Worm (Caenorhabditis elegans): Measurements from ENCODE around the gene irld-7.

The irld-7 gene

ce11 chrIV:6548609-6549008 lies 41.6 kb upstream of the irld-7 start, which contains the start of gene fan-1 (continued):
- TF ChIP-seq lir-3 (tag; optimal IDR thresholded peaks at IDR 0.05; ENCODE audit: poor library complexity) (no peak), fkh-8 (tag; optimal IDR thresholded peaks at IDR 0.05) (peak; percentile 43), ceh-8 (GFP tag; optimal IDR thresholded peaks at IDR 0.05) (no peak), lin-35 (GFP tag; optimal IDR thresholded peaks at IDR 0.05) (peak; percentile 98 to 99), unc-62 (GFP tag; optimal IDR thresholded peaks at IDR 0.05) (no peak), lin-15B (tag; optimal IDR thresholded peaks at IDR 0.05) (peak; percentile 55), F16B12.6 (tag; optimal IDR thresholded peaks at IDR 0.05) (peak; percentile 40), nhr-11 (tag; optimal IDR thresholded peaks at IDR 0.05) (no peak), blmp-1 (tag; optimal IDR thresholded peaks at IDR 0.05) (peak; percentile 42), nhr-84 (tag; optimal IDR thresholded peaks at IDR 0.05) (no peak), efl-3 (GFP tag; optimal IDR thresholded peaks at IDR 0.05) (no peak), egl-27 (tag; optimal IDR thresholded peaks at IDR 0.05) (no peak), mep-1 (tag; optimal IDR thresholded peaks at IDR 0.05) (peak; percentile 73), irx-1 (tag; optimal IDR thresholded peaks at IDR 0.05) (peak; percentile 30), hpl-2 (GFP tag; optimal IDR thresholded peaks at IDR 0.05) (no peak), grh-1 (GFP tag; IDR thresholded peaks at IDR 0.05) (no peak), unc-98 (GFP tag; IDR thresholded peaks at IDR 0.05) (no peak), sup-37 (GFP tag; optimal IDR thresholded peaks at IDR 0.05) (no peak), jun-1 (tag; optimal IDR thresholded peaks at IDR 0.05) (no peak), nhr-47 (tag; optimal IDR thresholded peaks at IDR 0.05) (peak; percentile 74), fkh-10 (GFP tag; optimal IDR thresholded peaks at IDR 0.05) (no peak), C16A3.4 (tag; optimal IDR thresholded peaks at IDR 0.05) (peak; percentile 48), tlp-1 (tag; optimal IDR thresholded peaks at IDR 0.05) (no peak), nhr-237 (tag; optimal IDR thresholded peaks at IDR 0.05) (no peak), pax-3 (tag; optimal IDR thresholded peaks at IDR 0.05) (no peak), dsc-1 (tag; optimal IDR thresholded peaks at IDR 0.05) (peak; percentile 53), hlh-17 (GFP tag; optimal IDR thresholded peaks at IDR 0.05; ENCODE audit: borderline replicate concordance) (no peak), ztf-11 (tag; optimal IDR thresholded peaks at IDR 0.05) (no peak), elt-2 (tag; optimal IDR thresholded peaks at IDR 0.05) (no peak), mef-2 (tag; optimal IDR thresholded peaks at IDR 0.05) (no peak), dpl-1 (GFP tag; optimal IDR thresholded peaks at IDR 0.05) (peak; percentile 96 to 97 (median 96)), fkh-4 (tag; optimal IDR thresholded peaks at IDR 0.05; ENCODE audit: borderline replicate concordance) (no peak), elt-3 (tag; optimal IDR thresholded peaks at IDR 0.05) (peak in 1 of 6 experiments; percentile 50), nhr-77 (tag; optimal IDR thresholded peaks at IDR 0.05) (peak; percentile 2), sptf-1 (tag; optimal IDR thresholded peaks at IDR 0.05) (no peak), vab-15 (tag; optimal IDR thresholded peaks at IDR 0.05) (no peak), ceh-82 (tag; optimal IDR thresholded peaks at IDR 0.05) (peak; percentile 43 to 74 (median 49)), C34B4.2 (tag; optimal IDR thresholded peaks at IDR 0.05) (no peak), snpc-4 (tag; optimal IDR thresholded peaks at IDR 0.05) (peak; percentile 6), lin-13 (GFP tag; optimal IDR thresholded peaks at IDR 0.05) (peak; percentile 63), ztf-4 (tag; optimal IDR thresholded peaks at IDR 0.05) (no peak), alr-1 (tag; optimal IDR thresholded peaks at IDR 0.05; ENCODE audit: borderline replicate concordance) (no peak), C04F5.9 (tag; optimal IDR thresholded peaks at IDR 0.05) (no peak), efl-1 (optimal IDR thresholded peaks at IDR 0.05) (peak; percentile 94 to 98), efl-1 (GFP tag; optimal IDR thresholded peaks at IDR 0.05 in 1 of 2) (peak; percentile 98 to 100), mab-9 (GFP tag; IDR thresholded peaks at IDR 0.05) (no peak), unc-86 (tag; optimal IDR thresholded peaks at IDR 0.05) (peak; percentile 48), ces-1 (GFP tag; optimal IDR thresholded peaks at IDR 0.05) (no peak), nhr-28 (tag; optimal IDR thresholded peaks at IDR 0.05) (no peak), unc-130 (tag; optimal IDR thresholded peaks at IDR 0.05) (peak; percentile 57), nhr-85 (tag) (peak; percentile 69), unc-30 (tag; optimal IDR thresholded peaks at IDR 0.05) (no peak), lin-14 (GFP tag; optimal IDR thresholded peaks at IDR 0.05) (peak; percentile 62), zag-1 (tag; optimal IDR thresholded peaks at IDR 0.05) (no peak)

Measured in whole organism, L1 larva.